Worm (Caenorhabditis elegans) whole organism, young adult: ENCODE measurements around the gene tmem-218.

Source experiments
- B0261.1 ChIP-seq: sonication (generic microtip); optimal IDR thresholded peaks from 2 replicates; lab custom pipeline; 2016; ENCODE audit warnings: mild to moderate bottlenecking, missing genetic modification characterization, moderate library complexity, missing compliant biosample characterization
- C17E4.6 ChIP-seq: fragments of 200-800 bp; sonication (Bioruptor generic); IDR thresholded peaks from 2 replicates; pipeline ENCODE4 v1.3.6; 2022; ENCODE audit warnings: missing genetic modification reagents, missing genetic modification characterization, missing compliant biosample characterization
- D2030.7 ChIP-seq: fragments of 200-800 bp; sonication (Bioruptor generic); IDR thresholded peaks from 2 replicates; pipeline ENCODE4 v1.3.6; 2022; ENCODE audit warnings: missing genetic modification reagents, missing genetic modification characterization, missing compliant biosample characterization
- F23B12.7 ChIP-seq: sonication (generic microtip); optimal IDR thresholded peaks from 2 replicates; lab custom pipeline; 2017; ENCODE audit warnings: missing genetic modification characterization, mild to moderate bottlenecking, missing compliant biosample characterization, antibody characterized with exemption, moderate library complexity; ENCODE audit not compliant: insufficient read depth
- F39B2.1 ChIP-seq: fragments of 200-800 bp; sonication (Bioruptor generic); IDR thresholded peaks from 2 replicates; pipeline ENCODE4 v1.3.6; 2022; ENCODE audit warnings: missing genetic modification reagents, missing genetic modification characterization, missing compliant biosample characterization
- F49E8.2 ChIP-seq: sonication (generic microtip); optimal IDR thresholded peaks from 3 replicates; lab custom pipeline; 2017; ENCODE audit warnings: missing genetic modification characterization, mild to moderate bottlenecking, missing compliant biosample characterization, antibody characterized with exemption, moderate library complexity; ENCODE audit not compliant: insufficient read depth
- ZK185.1 ChIP-seq: sonication (generic microtip); optimal IDR thresholded peaks from 2 replicates; lab custom pipeline; 2016; ENCODE audit warnings: mild to moderate bottlenecking, missing genetic modification characterization, missing compliant biosample characterization; ENCODE audit not compliant: poor library complexity, severe bottlenecking
- attf-5 ChIP-seq: fragments of 200-800 bp; sonication (Bioruptor generic); optimal IDR thresholded peaks from 2 replicates; lab custom pipeline; 2018; ENCODE audit warnings: mild to moderate bottlenecking, missing genetic modification characterization, missing compliant biosample characterization
- attf-6 ChIP-seq: fragments of 200-800 bp; sonication (Bioruptor generic); IDR thresholded peaks from 2 replicates; pipeline ENCODE4 v1.3.6; 2022; ENCODE audit warnings: missing genetic modification reagents, missing genetic modification characterization, missing compliant biosample characterization
- bed-1 ChIP-seq: fragments of 200-800 bp; sonication (Bioruptor generic); IDR thresholded peaks from 2 replicates; pipeline ENCODE4 v1.3.6; 2022; ENCODE audit warnings: missing genetic modification reagents, missing genetic modification characterization, missing compliant biosample characterization
- cebp-2 ChIP-seq: fragments of 200-800 bp; sonication (Bioruptor generic); IDR thresholded peaks from 2 replicates; pipeline ENCODE4 v1.3.6; 2022; ENCODE audit warnings: missing genetic modification characterization, missing compliant biosample characterization
- ceh-27 ChIP-seq: fragments of 200-800 bp; sonication (Bioruptor generic); optimal IDR thresholded peaks from 2 replicates; lab custom pipeline; 2018; ENCODE audit warnings: mild to moderate bottlenecking, missing genetic modification characterization, moderate library complexity, missing compliant biosample characterization
- ceh-40 ChIP-seq: fragments of 200-800 bp; sonication (Bioruptor generic); IDR thresholded peaks from 2 replicates; pipeline ENCODE4 v1.3.6; 2022; ENCODE audit warnings: missing genetic modification characterization, missing compliant biosample characterization
- ceh-58 ChIP-seq: fragments of 200-800 bp; sonication (Bioruptor generic); IDR thresholded peaks from 2 replicates; pipeline ENCODE4 v1.3.6; 2022; ENCODE audit warnings: missing genetic modification characterization, missing compliant biosample characterization
- chd-7 ChIP-seq: sonication (generic microtip); optimal IDR thresholded peaks from 2 replicates; lab custom pipeline; 2016; ENCODE audit warnings: mild to moderate bottlenecking, missing genetic modification characterization, moderate library complexity, missing compliant biosample characterization
- die-1 ChIP-seq: sonication (generic microtip); optimal IDR thresholded peaks from 2 replicates; lab custom pipeline; 2016; ENCODE audit warnings: missing genotype, mild to moderate bottlenecking, missing genetic modification characterization, missing compliant biosample characterization
- dox-1 ChIP-seq: fragments of 200-800 bp; sonication (Bioruptor generic); IDR thresholded peaks from 2 replicates; pipeline ENCODE4 v1.3.6; 2022; ENCODE audit warnings: missing genetic modification reagents, missing genetic modification characterization, missing compliant biosample characterization
- efl-1 ChIP-seq: fragments of 150-350 bp; optimal IDR thresholded peaks from 2 replicates; lab custom pipeline; 2014; ENCODE audit warnings: missing biosample characterization, missing genetic modification reagents, missing genetic modification characterization
- egl-18 ChIP-seq: fragments of 200-800 bp; sonication (Bioruptor generic); IDR thresholded peaks from 2 replicates; pipeline ENCODE4 v1.3.6; 2022; ENCODE audit warnings: missing genetic modification reagents, missing genetic modification characterization, missing compliant biosample characterization
- egrh-3 ChIP-seq: fragments of 200-800 bp; sonication (Bioruptor generic); IDR thresholded peaks from 2 replicates; pipeline ENCODE4 v1.3.6; 2022; ENCODE audit warnings: missing genetic modification reagents, missing genetic modification characterization, missing compliant biosample characterization
- fkh-3 ChIP-seq: sonication (generic microtip); optimal IDR thresholded peaks from 2 replicates; lab custom pipeline; 2016; ENCODE audit warnings: mild to moderate bottlenecking, missing genetic modification characterization, missing compliant biosample characterization
- hlh-12 ChIP-seq: sonication (generic microtip); optimal IDR thresholded peaks from 2 replicates; lab custom pipeline; 2016; ENCODE audit warnings: missing genetic modification characterization, missing compliant biosample characterization
- hmg-1.2 ChIP-seq: fragments of 200-800 bp; sonication (Bioruptor generic); IDR thresholded peaks from 2 replicates; pipeline ENCODE4 v1.3.6; 2022; ENCODE audit warnings: missing genetic modification reagents, missing genetic modification characterization, missing compliant biosample characterization
- hsf-1 ChIP-seq: fragments of 200-800 bp; sonication (Bioruptor generic); IDR thresholded peaks from 2 replicates; pipeline ENCODE4 v1.3.6; 2022; ENCODE audit warnings: missing genetic modification reagents, missing genetic modification characterization, missing compliant biosample characterization
- let-526 ChIP-seq: fragments of 200-800 bp; sonication (Bioruptor generic); IDR thresholded peaks from 2 replicates; pipeline ENCODE4 v1.3.6; 2022; ENCODE audit warnings: missing genetic modification reagents, missing genetic modification characterization, missing compliant biosample characterization
- let-607 ChIP-seq, 2 experiments: fragments of 200-800 bp in 1 of 2; sonication (Bioruptor generic) in 1 of 2; sonication (generic microtip) in 1 of 2; optimal IDR thresholded peaks; 2 replicates each; lab custom pipeline; 2016 to 2018; ENCODE audit warnings: mild to moderate bottlenecking in 2 of 2, missing compliant biosample characterization in 2 of 2, missing genetic modification characterization in 2 of 2, moderate library complexity in 2 of 2, missing genotype in 1 of 2
- lin-26 ChIP-seq: fragments of 200-800 bp; sonication (Bioruptor generic); IDR thresholded peaks from 2 replicates; pipeline ENCODE4 v1.3.6; 2022; ENCODE audit warnings: missing genetic modification reagents, missing genetic modification characterization, missing compliant biosample characterization
- lin-40 ChIP-seq: sonication (generic microtip); optimal IDR thresholded peaks from 2 replicates; lab custom pipeline; 2016; ENCODE audit warnings: missing genetic modification characterization, mild to moderate bottlenecking, missing compliant biosample characterization, missing genotype, missing genetic modification reagents
- lsl-1 ChIP-seq: fragments of 200-800 bp; sonication (Bioruptor generic); optimal IDR thresholded peaks from 2 replicates; lab custom pipeline; 2018; ENCODE audit warnings: mild to moderate bottlenecking, missing genetic modification characterization, moderate library complexity, missing compliant biosample characterization
- madf-10 ChIP-seq: sonication (generic microtip); optimal IDR thresholded peaks from 2 replicates; lab custom pipeline; 2016; ENCODE audit warnings: mild to moderate bottlenecking, missing genetic modification characterization, missing compliant biosample characterization
- madf-3 ChIP-seq: fragments of 200-800 bp; sonication (Bioruptor generic); IDR thresholded peaks from 2 replicates; pipeline ENCODE4 v1.3.6; 2022; ENCODE audit warnings: missing genetic modification reagents, missing genetic modification characterization, missing compliant biosample characterization
- mcd-1 ChIP-seq: fragments of 200-800 bp; sonication (Bioruptor generic); IDR thresholded peaks from 2 replicates; pipeline ENCODE4 v1.3.6; 2022; ENCODE audit warnings: missing genetic modification reagents, missing genetic modification characterization, missing compliant biosample characterization
- mel-28 ChIP-seq: sonication (generic microtip); optimal IDR thresholded peaks from 2 replicates; lab custom pipeline; 2016; ENCODE audit warnings: borderline replicate concordance, mild to moderate bottlenecking, missing genetic modification characterization, missing compliant biosample characterization
- mxl-1 ChIP-seq: sonication (generic microtip); optimal IDR thresholded peaks from 2 replicates; lab custom pipeline; 2016; ENCODE audit warnings: missing genetic modification characterization, missing compliant biosample characterization
- nfya-2 ChIP-seq: fragments of 200-800 bp; sonication (Bioruptor generic); IDR thresholded peaks from 2 replicates; pipeline ENCODE4 v1.3.6; 2022; ENCODE audit warnings: missing genetic modification reagents, missing genetic modification characterization, missing compliant biosample characterization
- nfyb-1 ChIP-seq: fragments of 200-800 bp; sonication (Bioruptor generic); IDR thresholded peaks from 2 replicates; pipeline ENCODE4 v1.3.6; 2022; ENCODE audit warnings: missing genetic modification reagents, missing genetic modification characterization, missing compliant biosample characterization
- pha-4 ChIP-seq: fragments of 150-350 bp; sonication (generic microtip); optimal IDR thresholded peaks from 2 replicates; lab custom pipeline; 2014; ENCODE audit warnings: missing biosample characterization, missing genetic modification reagents, missing genetic modification characterization
- rcor-1 ChIP-seq: fragments of 200-800 bp; sonication (Bioruptor generic); IDR thresholded peaks from 2 replicates; pipeline ENCODE4 v1.3.6; 2022; ENCODE audit warnings: missing genetic modification reagents, missing genetic modification characterization, missing compliant biosample characterization
- rec-8 ChIP-seq, 2 experiments: sonication (generic microtip); optimal IDR thresholded peaks; 2 replicates each; lab custom pipeline; 2016; ENCODE audit warnings: mild to moderate bottlenecking in 2 of 2, missing genetic modification characterization in 2 of 2, missing genetic modification reagents in 2 of 2, missing genotype in 2 of 2, missing biosample characterization in 1 of 2, missing compliant biosample characterization in 1 of 2, moderate library complexity in 1 of 2
- repo-1 ChIP-seq: sonication (generic microtip); optimal IDR thresholded peaks from 2 replicates; lab custom pipeline; 2017; ENCODE audit warnings: mild to moderate bottlenecking, missing genetic modification characterization, missing compliant biosample characterization
- snpc-1.3 ChIP-seq: sonication (generic microtip); optimal IDR thresholded peaks from 2 replicates; lab custom pipeline; 2017; ENCODE audit warnings: missing genetic modification characterization, mild to moderate bottlenecking, missing compliant biosample characterization, antibody characterized with exemption, moderate library complexity, missing genotype, missing genetic modification reagents; ENCODE audit not compliant: insufficient read depth
- snpc-4 ChIP-seq, 5 experiments: fragments of 150-350 bp in 1 of 5; sonication (generic microtip) in 4 of 5; optimal IDR thresholded peaks; 2 replicates each; lab custom pipeline; 2014 to 2018; ENCODE audit warnings: missing genetic modification characterization in 5 of 5, missing biosample characterization in 3 of 5, antibody characterized with exemption in 2 of 5, mild to moderate bottlenecking in 2 of 5, missing compliant biosample characterization in 2 of 5, missing genotype in 2 of 5, moderate library complexity in 2 of 5, missing genetic modification reagents in 1 of 5
- somi-1 ChIP-seq: fragments of 200-800 bp; sonication (Bioruptor generic); optimal IDR thresholded peaks from 2 replicates; lab custom pipeline; 2018; ENCODE audit warnings: mild to moderate bottlenecking, missing genetic modification characterization, missing compliant biosample characterization
- tbp1 ChIP-seq: fragments of 200-800 bp; sonication (Bioruptor generic); optimal IDR thresholded peaks from 2 replicates; lab custom pipeline; 2018; ENCODE audit warnings: mild to moderate bottlenecking, missing genetic modification characterization, missing compliant biosample characterization
- tbx-9 ChIP-seq: sonication (generic microtip); optimal IDR thresholded peaks from 2 replicates; lab custom pipeline; 2016; ENCODE audit warnings: borderline replicate concordance, missing genetic modification characterization, inconsistent platforms, missing compliant biosample characterization
- zim-3 ChIP-seq: sonication (generic microtip); optimal IDR thresholded peaks from 2 replicates; lab custom pipeline; 2017; ENCODE audit warnings: mild to moderate bottlenecking, missing genetic modification characterization, moderate library complexity, missing compliant biosample characterization
- ztf-26 ChIP-seq: sonication (generic microtip); optimal IDR thresholded peaks from 2 replicates; lab custom pipeline; 2017; ENCODE audit warnings: missing genetic modification characterization, missing compliant biosample characterization

tmem-218 gene

DNA sequence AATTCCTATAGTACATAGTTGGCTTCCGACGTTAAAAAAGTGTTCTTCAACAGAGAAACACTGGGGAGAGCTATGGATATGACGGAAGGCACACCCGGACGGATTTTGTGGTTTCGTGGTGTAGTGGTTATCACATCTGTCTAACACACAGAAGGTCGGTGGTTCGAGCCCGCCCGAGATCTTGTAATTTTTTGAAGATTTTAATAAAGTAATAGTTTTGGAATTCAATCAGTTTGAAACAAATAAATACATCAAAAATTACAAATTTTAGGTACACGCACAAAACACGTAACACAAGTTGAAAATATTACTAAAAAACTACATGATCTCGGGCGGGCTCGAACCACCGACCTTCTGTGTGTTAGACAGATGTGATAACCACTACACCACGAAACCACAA is 38.3 kb upstream of the tmem-218 start (continued):
- TF ChIP-seq nfyb-1 (GFP tag; lab: Robert Waterston, UW) (no peak), tbx-9 (tag; lab: Kevin White, UChicago) (no peak), die-1 (tag; lab: Kevin White, UChicago) (peak; percentile 42), mxl-1 (tag; lab: Kevin White, UChicago) (no peak), F49E8.2 (tag; lab: Kevin White, UChicago) (peak; percentile 34), efl-1 (GFP tag; lab: Kevin White, UChicago) (no peak), snpc-4 (GFP tag; optimal IDR thresholded peaks at IDR 0.05; lab: Kevin White, UChicago) (peak; percentile 50), snpc-4 (tag; optimal IDR thresholded peaks at IDR 0.05; lab: Kevin White, UChicago) (peak in 2 of 4 experiments; percentile 51 to 64), cebp-2 (GFP tag; lab: Robert Waterston, UW) (0 out of 2 replicates have a peak, but pooled peaks have one; percentile 44), ZK185.1 (tag; lab: Kevin White, UChicago) (peak; percentile 24), D2030.7 (peak; percentile 94), mcd-1 (GFP tag; lab: Robert Waterston, UW) (no peak), ceh-58 (GFP tag; lab: Robert Waterston, UW) (no peak), zim-3 (tag; lab: Kevin White, UChicago) (peak; percentile 72), hlh-12 (no peak), nfya-2 (GFP tag; lab: Robert Waterston, UW) (no peak), snpc-1.3 (tag; lab: Kevin White, UChicago) (no peak), rec-8 (tag; optimal IDR thresholded peaks at IDR 0.05; lab: Kevin White, UChicago) (no peak), madf-3 (GFP tag; lab: Robert Waterston, UW) (no peak), dox-1 (GFP tag; lab: Robert Waterston, UW) (no peak), let-607 (tag; optimal IDR thresholded peaks at IDR 0.05; lab: Kevin White, UChicago) (no peak), rcor-1 (peak; percentile 60; the same call in 1 of the 2 replicates), B0261.1 (tag; lab: Kevin White, UChicago) (peak; percentile 72), tbp1 (peak; percentile 86), fkh-3 (tag; lab: Kevin White, UChicago) (no peak), mel-28 (tag; lab: Kevin White, UChicago) (no peak), egl-18 (GFP tag; lab: Robert Waterston, UW) (no peak), attf-6 (GFP tag; lab: Robert Waterston, UW) (peak; percentile 76; the same call in 1 of the 2 replicates), let-526 (GFP tag; lab: Robert Waterston, UW) (no peak), egrh-3 (GFP tag; lab: Robert Waterston, UW) (no peak), madf-10 (tag; lab: Kevin White, UChicago) (peak; percentile 24), pha-4 (tag; lab: Kevin White, UChicago) (no peak), chd-7 (tag; lab: Kevin White, UChicago) (peak; percentile 57), lsl-1 (GFP tag; lab: Kevin White, UChicago) (peak; percentile 5), F23B12.7 (tag; lab: Kevin White, UChicago) (peak; percentile 15), attf-5 (GFP tag; lab: Kevin White, UChicago) (no peak), repo-1 (tag; lab: Kevin White, UChicago) (peak; percentile 8), C17E4.6 (no peak), bed-1 (GFP tag; lab: Robert Waterston, UW) (no peak), lin-26 (GFP tag; lab: Robert Waterston, UW) (peak; percentile 83), ceh-27 (GFP tag; lab: Kevin White, UChicago) (peak; percentile 18), somi-1 (GFP tag; lab: Kevin White, UChicago) (peak; percentile 57), hsf-1 (peak; percentile 40; the same call in 1 of the 2 replicates), hmg-1.2 (peak; percentile 52), lin-40 (tag; lab: Kevin White, UChicago) (no peak), ztf-26 (tag; lab: Kevin White, UChicago) (no peak), F39B2.1 (GFP tag; lab: Robert Waterston, UW) (no peak), ceh-40 (GFP tag; lab: Robert Waterston, UW) (no peak)
